Worm (Caenorhabditis elegans) whole organism, young adult: Measurements from ENCODE around the gene F30B5.11.

Source experiments
- B0336.3 ChIP-seq: fragments of 200-800 bp; sonication (Bioruptor generic); IDR thresholded peaks from 2 replicates; pipeline ENCODE4 v1.3.6; 2022; ENCODE audit warnings: missing genetic modification characterization, missing compliant biosample characterization
- D2030.7 ChIP-seq: fragments of 200-800 bp; sonication (Bioruptor generic); IDR thresholded peaks from 2 replicates; pipeline ENCODE4 v1.3.6; 2022; ENCODE audit warnings: missing genetic modification reagents, missing genetic modification characterization, missing compliant biosample characterization
- F23B12.7 ChIP-seq: sonication (generic microtip); optimal IDR thresholded peaks from 2 replicates; lab custom pipeline; 2017; ENCODE audit warnings: missing genetic modification characterization, mild to moderate bottlenecking, missing compliant biosample characterization, antibody characterized with exemption, moderate library complexity; ENCODE audit not compliant: insufficient read depth
- F33H1.4 ChIP-seq: fragments of 200-800 bp; sonication (Bioruptor generic); IDR thresholded peaks from 2 replicates; pipeline ENCODE4 v1.3.6; 2022; ENCODE audit warnings: missing genetic modification reagents, missing genetic modification characterization, missing compliant biosample characterization
- F49E8.2 ChIP-seq: sonication (generic microtip); optimal IDR thresholded peaks from 3 replicates; lab custom pipeline; 2017; ENCODE audit warnings: missing genetic modification characterization, mild to moderate bottlenecking, missing compliant biosample characterization, antibody characterized with exemption, moderate library complexity; ENCODE audit not compliant: insufficient read depth
- F55B11.4 ChIP-seq: sonication (generic microtip); optimal IDR thresholded peaks from 2 replicates; lab custom pipeline; 2016; ENCODE audit warnings: missing compliant biosample characterization, missing genetic modification characterization, borderline replicate concordance; ENCODE audit not compliant: insufficient read depth
- T26A5.8 ChIP-seq: sonication (generic microtip); optimal IDR thresholded peaks from 2 replicates; lab custom pipeline; 2016; ENCODE audit warnings: missing genetic modification characterization, missing compliant biosample characterization
- aptf-2 ChIP-seq: fragments of 200-800 bp; sonication (Bioruptor generic); conservative IDR thresholded peaks from 2 replicates; pipeline ENCODE4 v1.3.6; 2022; ENCODE audit warnings: missing genetic modification reagents, missing genetic modification characterization, missing compliant biosample characterization
- aptf-3 ChIP-seq: fragments of 200-800 bp; sonication (Bioruptor generic); IDR thresholded peaks from 2 replicates; pipeline ENCODE4 v1.3.6; 2022; ENCODE audit warnings: missing genetic modification characterization, missing compliant biosample characterization
- athp-1 ChIP-seq: sonication (generic microtip); optimal IDR thresholded peaks from 2 replicates; lab custom pipeline; 2017; ENCODE audit warnings: mild to moderate bottlenecking, missing genetic modification characterization, missing compliant biosample characterization
- attf-3 ChIP-seq: fragments of 200-800 bp; sonication (Bioruptor generic); conservative IDR thresholded peaks from 2 replicates; pipeline ENCODE4 v1.3.6; 2022; ENCODE audit warnings: missing genetic modification reagents, missing genetic modification characterization, missing compliant biosample characterization
- attf-5 ChIP-seq: fragments of 200-800 bp; sonication (Bioruptor generic); optimal IDR thresholded peaks from 2 replicates; lab custom pipeline; 2018; ENCODE audit warnings: mild to moderate bottlenecking, missing genetic modification characterization, missing compliant biosample characterization
- attf-6 ChIP-seq: fragments of 200-800 bp; sonication (Bioruptor generic); IDR thresholded peaks from 2 replicates; pipeline ENCODE4 v1.3.6; 2022; ENCODE audit warnings: missing genetic modification reagents, missing genetic modification characterization, missing compliant biosample characterization
- ccch-3 ChIP-seq: fragments of 200-800 bp; sonication (Bioruptor generic); optimal IDR thresholded peaks from 2 replicates; lab custom pipeline; 2018; ENCODE audit warnings: mild to moderate bottlenecking, missing genetic modification characterization, missing compliant biosample characterization
- cebp-1 ChIP-seq, 2 experiments: fragments of 200-800 bp in 1 of 2; sonication (Bioruptor generic) in 1 of 2; sonication (generic microtip) in 1 of 2; IDR thresholded peaks in 1 of 2; optimal IDR thresholded peaks in 1 of 2; 2 replicates each; pipeline versions ENCODE4 v1.3.6 to Lab custom; 2017 to 2022; ENCODE audit warnings: missing compliant biosample characterization in 2 of 2, missing genetic modification characterization in 2 of 2, mild to moderate bottlenecking in 1 of 2, missing genetic modification reagents in 1 of 2, moderate library complexity in 1 of 2
- ceh-79 ChIP-seq: sonication (generic microtip); optimal IDR thresholded peaks from 2 replicates; lab custom pipeline; 2017; ENCODE audit warnings: mild to moderate bottlenecking, missing genetic modification characterization, missing compliant biosample characterization
- dox-1 ChIP-seq: fragments of 200-800 bp; sonication (Bioruptor generic); IDR thresholded peaks from 2 replicates; pipeline ENCODE4 v1.3.6; 2022; ENCODE audit warnings: missing genetic modification reagents, missing genetic modification characterization, missing compliant biosample characterization
- efl-1 ChIP-seq: fragments of 150-350 bp; optimal IDR thresholded peaks from 2 replicates; lab custom pipeline; 2014; ENCODE audit warnings: missing biosample characterization, missing genetic modification reagents, missing genetic modification characterization
- egl-44 ChIP-seq: fragments of 200-800 bp; sonication (Bioruptor generic); IDR thresholded peaks from 2 replicates; pipeline ENCODE4 v1.3.6; 2022; ENCODE audit warnings: missing genetic modification reagents, missing genetic modification characterization, missing compliant biosample characterization
- egrh-3 ChIP-seq: fragments of 200-800 bp; sonication (Bioruptor generic); IDR thresholded peaks from 2 replicates; pipeline ENCODE4 v1.3.6; 2022; ENCODE audit warnings: missing genetic modification reagents, missing genetic modification characterization, missing compliant biosample characterization
- ekl-4 ChIP-seq: fragments of 200-800 bp; sonication (Bioruptor generic); IDR thresholded peaks from 2 replicates; pipeline ENCODE4 v1.3.6; 2022; ENCODE audit warnings: missing genetic modification reagents, missing genetic modification characterization, missing compliant biosample characterization
- hlh-12 ChIP-seq: sonication (generic microtip); optimal IDR thresholded peaks from 2 replicates; lab custom pipeline; 2016; ENCODE audit warnings: missing genetic modification characterization, missing compliant biosample characterization
- hmg-1.2 ChIP-seq: fragments of 200-800 bp; sonication (Bioruptor generic); IDR thresholded peaks from 2 replicates; pipeline ENCODE4 v1.3.6; 2022; ENCODE audit warnings: missing genetic modification reagents, missing genetic modification characterization, missing compliant biosample characterization
- lin-26 ChIP-seq: fragments of 200-800 bp; sonication (Bioruptor generic); IDR thresholded peaks from 2 replicates; pipeline ENCODE4 v1.3.6; 2022; ENCODE audit warnings: missing genetic modification reagents, missing genetic modification characterization, missing compliant biosample characterization
- lin-54 ChIP-seq: fragments of 200-800 bp; sonication (Bioruptor generic); optimal IDR thresholded peaks from 2 replicates; lab custom pipeline; 2018; ENCODE audit warnings: mild to moderate bottlenecking, missing genetic modification characterization, missing compliant biosample characterization
- lsl-1 ChIP-seq: fragments of 200-800 bp; sonication (Bioruptor generic); optimal IDR thresholded peaks from 2 replicates; lab custom pipeline; 2018; ENCODE audit warnings: mild to moderate bottlenecking, missing genetic modification characterization, moderate library complexity, missing compliant biosample characterization
- madf-6 ChIP-seq: fragments of 200-800 bp; sonication (Bioruptor generic); IDR thresholded peaks from 2 replicates; pipeline ENCODE4 v1.3.6; 2022; ENCODE audit warnings: missing genetic modification reagents, missing genetic modification characterization, missing compliant biosample characterization
- madf-8 ChIP-seq: fragments of 200-800 bp; sonication (Bioruptor generic); conservative IDR thresholded peaks from 2 replicates; pipeline ENCODE4 v1.3.6; 2022; ENCODE audit warnings: missing genetic modification reagents, missing genetic modification characterization, missing compliant biosample characterization
- mcd-1 ChIP-seq: fragments of 200-800 bp; sonication (Bioruptor generic); IDR thresholded peaks from 2 replicates; pipeline ENCODE4 v1.3.6; 2022; ENCODE audit warnings: missing genetic modification reagents, missing genetic modification characterization, missing compliant biosample characterization
- nhr-179 ChIP-seq: sonication (generic microtip); optimal IDR thresholded peaks from 2 replicates; lab custom pipeline; 2016; ENCODE audit warnings: mild to moderate bottlenecking, missing genetic modification characterization, missing compliant biosample characterization
- nhr-90 ChIP-seq: sonication (generic microtip); optimal IDR thresholded peaks from 2 replicates; lab custom pipeline; 2016; ENCODE audit warnings: missing genotype, mild to moderate bottlenecking, missing genetic modification characterization, missing compliant biosample characterization
- sea-2 ChIP-seq: fragments of 200-800 bp; sonication (Bioruptor generic); IDR thresholded peaks from 2 replicates; pipeline ENCODE4 v1.3.6; 2022; ENCODE audit warnings: missing genetic modification characterization, missing compliant biosample characterization
- snpc-1.1 ChIP-seq: sonication (generic microtip); optimal IDR thresholded peaks from 2 replicates; lab custom pipeline; 2017; ENCODE audit warnings: missing genetic modification characterization, mild to moderate bottlenecking, missing compliant biosample characterization, antibody characterized with exemption, moderate library complexity, missing genotype, missing genetic modification reagents; ENCODE audit not compliant: insufficient read depth
- sptf-2 ChIP-seq: fragments of 200-800 bp; sonication (Bioruptor generic); optimal IDR thresholded peaks from 2 replicates; lab custom pipeline; 2018; ENCODE audit warnings: mild to moderate bottlenecking, missing genetic modification characterization, missing compliant biosample characterization
- unc-130 ChIP-seq: sonication (generic microtip); optimal IDR thresholded peaks from 2 replicates; lab custom pipeline; 2016; ENCODE audit warnings: missing genetic modification reagents, missing genetic modification characterization, missing compliant biosample characterization
- unc-62 ChIP-seq: fragments of 150-350 bp; optimal IDR thresholded peaks from 2 replicates; lab custom pipeline; 2014; ENCODE audit warnings: missing biosample characterization, missing genetic modification reagents, missing genetic modification characterization
- ztf-18 ChIP-seq: sonication (generic microtip); optimal IDR thresholded peaks from 2 replicates; lab custom pipeline; 2016; ENCODE audit warnings: missing genotype, mild to moderate bottlenecking, missing genetic modification characterization, missing compliant biosample characterization
- ztf-22 ChIP-seq: fragments of 200-800 bp; sonication (Bioruptor generic); optimal IDR thresholded peaks from 2 replicates; lab custom pipeline; 2018; ENCODE audit warnings: mild to moderate bottlenecking, missing genetic modification characterization, moderate library complexity, missing compliant biosample characterization

F30B5.11 gene

DNA sequence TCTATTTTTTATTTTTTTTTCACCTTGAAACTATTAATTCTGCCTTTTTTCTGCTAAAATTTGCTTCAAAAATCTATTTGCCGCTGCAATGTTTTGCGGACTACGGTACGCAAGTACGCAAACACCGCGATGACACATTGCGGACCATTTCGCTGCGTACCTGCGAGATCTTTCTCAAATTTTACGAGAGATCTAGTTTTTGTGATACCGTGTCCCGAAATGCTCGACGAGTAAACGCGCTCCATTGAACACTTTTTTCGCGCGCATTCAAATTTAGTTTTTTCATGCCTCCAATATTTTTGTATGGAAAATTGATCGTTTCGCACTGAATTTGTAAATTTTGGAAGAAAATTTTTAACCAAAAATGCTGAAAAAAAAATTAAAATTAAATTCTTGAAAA lies 35.1 kb downstream of the F30B5.11 start (continued):
- peak; percentile 12 for TF ChIP-seq attf-5 (GFP tag; lab: Kevin White, UChicago)
- TF ChIP-seq sea-2 (GFP tag; lab: Robert Waterston, UW) = peak; percentile 75; the same call in 1 of the 2 replicates

DNA sequence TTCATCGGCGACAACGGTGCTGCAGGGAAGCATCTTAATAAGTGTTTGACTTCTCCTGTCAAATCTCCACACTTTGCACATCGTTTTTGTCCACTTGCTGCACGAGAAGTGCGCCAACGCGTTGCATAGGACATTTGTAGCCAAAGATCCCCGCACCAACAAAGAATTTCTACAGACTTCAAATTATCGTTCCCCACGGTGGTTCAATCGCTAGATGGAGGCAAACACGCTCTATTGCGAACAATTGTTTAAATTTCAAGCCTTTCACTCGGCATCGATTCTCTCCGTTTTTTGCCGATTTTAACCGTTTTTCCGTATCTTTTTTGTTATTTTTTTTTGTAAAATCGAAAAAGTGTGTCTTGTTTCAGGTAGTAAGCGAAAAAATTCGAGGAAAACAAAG lies 39.9 kb downstream of the F30B5.11 start:
- 0 out of 2 replicates have a peak, but pooled peaks have one; percentile 12 for TF ChIP-seq attf-3 (GFP tag; lab: Robert Waterston, UW)
- peak; percentile 52; the same call in 1 of the 2 replicates for TF ChIP-seq hmg-1.2 (GFP tag; lab: Robert Waterston, UW)
- peak; percentile 71 for TF ChIP-seq mcd-1 (GFP tag; lab: Robert Waterston, UW)

ce11 chrIV:4178424-4178823 lies 41.5 kb downstream of the F30B5.11 start, which contains the start of gene tsen-34:
tsen-34 (plus strand) TSS chrIV:4178457.
- 0 out of 2 replicates have a peak, but pooled peaks have one; percentile 6 for TF ChIP-seq mcd-1 (GFP tag; lab: Robert Waterston, UW)
- TF ChIP-seq lin-26 (GFP tag; lab: Robert Waterston, UW) = 0 out of 2 replicates have a peak, but pooled peaks have one; percentile 16
- TF ChIP-seq F55B11.4 (tag; lab: Kevin White, UChicago) = no peak
- 0 out of 2 replicates have a peak, but pooled peaks have one; percentile 19 for TF ChIP-seq B0336.3 (GFP tag; lab: Robert Waterston, UW)
- no peak for TF ChIP-seq ccch-3 (GFP tag; lab: Kevin White, UChicago)

- no peak for TF ChIP-seq nhr-179
- TF ChIP-seq attf-3 (GFP tag; lab: Robert Waterston, UW) = peak; percentile 28; the same call in 1 of the 2 replicates
- TF ChIP-seq, all 124 proteins: peak for 1
These were observed 42.3 kb downstream of the F30B5.11 start for ce11 chrIV:4177560-4177959.

DNA sequence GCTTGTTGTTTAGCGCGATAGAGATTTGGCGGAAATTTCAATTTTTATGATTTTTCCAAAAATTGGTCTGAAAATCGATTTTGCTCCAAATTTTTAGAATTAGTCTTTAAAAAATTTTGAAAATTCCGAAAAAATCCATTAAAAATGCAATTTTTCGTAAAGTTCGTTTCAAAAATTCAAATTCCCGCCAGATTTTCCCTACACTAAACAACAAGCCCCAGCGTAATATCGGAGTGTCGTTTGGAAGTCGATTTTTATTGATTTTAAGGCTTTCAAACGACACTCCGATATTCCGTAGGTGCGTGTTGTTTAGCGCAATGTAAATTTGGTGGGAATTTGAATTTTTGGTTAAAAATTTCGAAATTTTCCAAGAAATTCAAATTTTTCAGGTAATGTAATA lies 43.2 kb downstream of the F30B5.11 start:
- TF ChIP-seq ztf-22 (GFP tag; lab: Kevin White, UChicago) (no peak), madf-6 (peak; percentile 30; the same call in 1 of the 2 replicates), attf-3 (GFP tag; lab: Robert Waterston, UW) (peak; percentile 90), lsl-1 (GFP tag; lab: Kevin White, UChicago) (peak; percentile 43), mcd-1 (GFP tag; lab: Robert Waterston, UW) (0 out of 2 replicates have a peak, but pooled peaks have one; percentile 12), ekl-4 (GFP tag; lab: Robert Waterston, UW) (no peak), F49E8.2 (peak; percentile 50), D2030.7 (peak; percentile 32; the same call in 1 of the 2 replicates), dox-1 (GFP tag; lab: Robert Waterston, UW) (0 out of 2 replicates have a peak, but pooled peaks have one; percentile 36), ztf-18 (tag; lab: Kevin White, UChicago) (no peak), efl-1 (GFP tag; lab: Kevin White, UChicago) (peak; percentile 32), lin-54 (GFP tag; lab: Kevin White, UChicago) (peak; percentile 83)
- TF ChIP-seq, all 124 proteins: peak for 9

ce11 chrIV:4176088-4176487 lies 43.8 kb downstream of the F30B5.11 start, which contains the start of gene dnj-15:
dnj-15 (plus strand) TSS chrIV:4176388.
- TF ChIP-seq attf-6 (no peak), unc-130 (GFP tag; lab: Kevin White, UChicago) (no peak), athp-1 (tag; lab: Kevin White, UChicago) (no peak), snpc-1.1 (tag; lab: Kevin White, UChicago) (no peak), cebp-1 (GFP tag; IDR thresholded peaks at IDR 0.05; lab: Robert Waterston, UW) (no peak), cebp-1 (tag; optimal IDR thresholded peaks at IDR 0.05; lab: Kevin White, UChicago) (no peak), F23B12.7 (tag; lab: Kevin White, UChicago) (no peak), ccch-3 (GFP tag; lab: Kevin White, UChicago) (no peak), aptf-2 (no peak), nhr-90 (tag; lab: Kevin White, UChicago) (no peak), ceh-79 (tag; lab: Kevin White, UChicago) (no peak), madf-8 (GFP tag; lab: Robert Waterston, UW) (no peak), T26A5.8 (no peak), unc-62 (GFP tag; lab: Kevin White, UChicago) (no peak), aptf-3 (GFP tag; lab: Robert Waterston, UW) (no peak), egl-44 (GFP tag; lab: Robert Waterston, UW) (no peak), sptf-2 (GFP tag; lab: Kevin White, UChicago) (no peak), hlh-12 (tag; lab: Kevin White, UChicago) (no peak), egrh-3 (GFP tag; lab: Robert Waterston, UW) (no peak), F33H1.4 (GFP tag; lab: Robert Waterston, UW) (no peak)
